Worm (Caenorhabditis elegans) whole organism, L4 larva: ENCODE measurements around the gene col-144.
A peak's percentile ranks its signal among the peaks of the same experiment; 100 is the strongest.

Experiments
- D1046.2 ChIP-seq: fragments of 200-800 bp; sonication (Bioruptor generic); IDR thresholded peaks from 2 replicates; pipeline ENCODE4 v1.3.6; 2022; ENCODE audit warnings: missing genetic modification characterization, missing compliant biosample characterization
- F10B5.3 ChIP-seq: sonication (generic microtip); optimal IDR thresholded peaks from 2 replicates; lab custom pipeline; 2016; ENCODE audit warnings: mild to moderate bottlenecking, missing genetic modification characterization, missing compliant biosample characterization
- T20F7.1 ChIP-seq: fragments of 200-800 bp; sonication (Bioruptor generic); optimal IDR thresholded peaks from 2 replicates; lab custom pipeline; 2018; ENCODE audit warnings: mild to moderate bottlenecking, missing genetic modification characterization, missing compliant biosample characterization
- T26A8.4 ChIP-seq: fragments of 200-800 bp; sonication (Bioruptor generic); IDR thresholded peaks from 2 replicates; pipeline ENCODE4 v1.3.6; 2022; ENCODE audit warnings: missing genetic modification characterization, missing compliant biosample characterization
- Y5F2A.4 ChIP-seq: fragments of 200-800 bp; sonication (Bioruptor generic); optimal IDR thresholded peaks from 2 replicates; lab custom pipeline; 2018; ENCODE audit warnings: mild to moderate bottlenecking, missing genetic modification characterization, missing compliant biosample characterization
- aly-2 ChIP-seq: sonication (generic microtip); optimal IDR thresholded peaks from 2 replicates; lab custom pipeline; 2018; ENCODE audit warnings: missing biosample characterization, missing genetic modification characterization
- arid-1 ChIP-seq: fragments of 200-800 bp; sonication (Bioruptor generic); conservative IDR thresholded peaks from 2 replicates; pipeline ENCODE4 v1.3.6; 2022; ENCODE audit warnings: missing genetic modification reagents, missing genetic modification characterization, missing compliant biosample characterization
- attf-4 ChIP-seq: sonication (generic microtip); optimal IDR thresholded peaks from 3 replicates; lab custom pipeline; 2017; ENCODE audit warnings: missing biosample characterization, missing genetic modification characterization
- ceh-20 ChIP-seq: fragments of 200-800 bp; sonication (Bioruptor generic); IDR thresholded peaks from 2 replicates; pipeline ENCODE4 v1.3.6; 2022; ENCODE audit warnings: missing genetic modification reagents, missing genetic modification characterization, missing compliant biosample characterization
- ceh-32 ChIP-seq: sonication (generic microtip); optimal IDR thresholded peaks from 2 replicates; lab custom pipeline; 2016; ENCODE audit warnings: mild to moderate bottlenecking, missing genetic modification characterization, missing compliant biosample characterization; ENCODE audit not compliant: poor library complexity
- ceh-82 ChIP-seq: sonication (generic microtip); optimal IDR thresholded peaks from 2 replicates; lab custom pipeline; 2017; ENCODE audit warnings: missing biosample characterization, missing genetic modification characterization
- ces-1 ChIP-seq: fragments of 150-350 bp; sonication (generic microtip); optimal IDR thresholded peaks from 4 replicates; lab custom pipeline; 2014; ENCODE audit warnings: missing biosample characterization, missing genetic modification reagents, missing genetic modification characterization
- cey-2 ChIP-seq: sonication (generic microtip); optimal IDR thresholded peaks from 3 replicates; lab custom pipeline; 2017; ENCODE audit warnings: missing genetic modification characterization, mild to moderate bottlenecking, missing compliant biosample characterization, antibody characterized with exemption, borderline replicate concordance; ENCODE audit not compliant: insufficient read depth
- daf-8 ChIP-seq: fragments of 200-800 bp; sonication (Bioruptor generic); IDR thresholded peaks from 2 replicates; pipeline ENCODE4 v1.3.6; 2022; ENCODE audit warnings: missing genetic modification characterization, missing compliant biosample characterization
- dmd-6 ChIP-seq: fragments of 200-800 bp; sonication (Bioruptor generic); IDR thresholded peaks from 2 replicates; pipeline ENCODE4 v1.3.6; 2022; ENCODE audit warnings: missing genetic modification reagents, missing genetic modification characterization, missing compliant biosample characterization
- dpl-1 ChIP-seq: fragments of 150-350 bp; optimal IDR thresholded peaks from 2 replicates; lab custom pipeline; 2014; ENCODE audit warnings: missing biosample characterization, missing genetic modification reagents, missing genetic modification characterization
- dve-1 ChIP-seq: sonication (generic microtip); optimal IDR thresholded peaks from 2 replicates; lab custom pipeline; 2017; ENCODE audit warnings: antibody characterized with exemption, mild to moderate bottlenecking, missing genetic modification characterization, missing compliant biosample characterization; ENCODE audit not compliant: insufficient read depth
- fkh-10 ChIP-seq: fragments of 150-350 bp; optimal IDR thresholded peaks from 2 replicates; lab custom pipeline; 2014; ENCODE audit warnings: missing biosample characterization, missing genetic modification reagents, missing genetic modification characterization
- hlh-11 ChIP-seq: fragments of 200-800 bp; sonication (Bioruptor generic); optimal IDR thresholded peaks from 2 replicates; lab custom pipeline; 2018; ENCODE audit warnings: mild to moderate bottlenecking, missing genetic modification characterization, missing compliant biosample characterization
- hlh-30 ChIP-seq: sonication (generic microtip); optimal IDR thresholded peaks from 2 replicates; lab custom pipeline; 2017; ENCODE audit warnings: antibody characterized with exemption, mild to moderate bottlenecking, missing genetic modification characterization, missing compliant biosample characterization; ENCODE audit not compliant: insufficient read depth
- jun-1 ChIP-seq: fragments of 150-350 bp; optimal IDR thresholded peaks from 2 replicates; lab custom pipeline; 2014; ENCODE audit warnings: missing biosample characterization, missing genetic modification reagents, missing genetic modification characterization
- lim-7 ChIP-seq: fragments of 200-800 bp; sonication (Bioruptor generic); IDR thresholded peaks from 2 replicates; pipeline ENCODE4 v1.3.6; 2022; ENCODE audit warnings: missing genetic modification characterization, missing compliant biosample characterization
- lin-1 ChIP-seq: fragments of 200-800 bp; sonication (Bioruptor generic); IDR thresholded peaks from 2 replicates; pipeline ENCODE4 v1.3.6; 2022; ENCODE audit warnings: missing genetic modification reagents, missing genetic modification characterization, missing compliant biosample characterization
- lin-38 ChIP-seq: fragments of 200-800 bp; sonication (Bioruptor generic); IDR thresholded peaks from 2 replicates; pipeline ENCODE4 v1.3.6; 2022; ENCODE audit warnings: missing genetic modification reagents, missing genetic modification characterization, missing compliant biosample characterization
- lir-3 ChIP-seq: sonication (generic microtip); optimal IDR thresholded peaks from 2 replicates; lab custom pipeline; 2016; ENCODE audit warnings: mild to moderate bottlenecking, missing genetic modification characterization, missing compliant biosample characterization
- lsy-2 ChIP-seq, 2 experiments: fragments of 150-350 bp in 1 of 2; sonication (generic microtip) in 1 of 2; optimal IDR thresholded peaks; 2 replicates each; lab custom pipeline; 2014 to 2017; ENCODE audit warnings: missing biosample characterization in 2 of 2, missing genetic modification characterization in 2 of 2
- mdl-1 ChIP-seq, 2 experiments: fragments of 150-350 bp in 1 of 2; sonication (generic microtip) in 1 of 2; optimal IDR thresholded peaks; 2 replicates each; lab custom pipeline; 2014 to 2017; ENCODE audit warnings: missing biosample characterization in 2 of 2, missing genetic modification characterization in 2 of 2
- mxl-3 ChIP-seq: fragments of 200-800 bp; sonication (Bioruptor generic); optimal IDR thresholded peaks from 2 replicates; lab custom pipeline; 2018; ENCODE audit warnings: mild to moderate bottlenecking, missing genetic modification characterization, missing compliant biosample characterization
- nhr-28 ChIP-seq: fragments of 150-350 bp; optimal IDR thresholded peaks from 2 replicates; lab custom pipeline; 2014; ENCODE audit warnings: missing biosample characterization, missing genetic modification characterization
- nhr-41 ChIP-seq: fragments of 200-800 bp; sonication (Bioruptor generic); IDR thresholded peaks from 2 replicates; pipeline ENCODE4 v1.3.6; 2022; ENCODE audit warnings: missing genetic modification reagents, missing genetic modification characterization, missing compliant biosample characterization
- nhr-48 ChIP-seq: sonication (generic microtip); optimal IDR thresholded peaks from 2 replicates; lab custom pipeline; 2016; ENCODE audit warnings: mild to moderate bottlenecking, missing genetic modification characterization, missing compliant biosample characterization
- nhr-77 ChIP-seq: fragments of 150-350 bp; optimal IDR thresholded peaks from 2 replicates; lab custom pipeline; 2014; ENCODE audit warnings: missing biosample characterization, missing genetic modification characterization
- set-16 ChIP-seq: fragments of 200-800 bp; sonication (Bioruptor generic); IDR thresholded peaks from 2 replicates; pipeline ENCODE4 v1.3.6; 2022; ENCODE audit warnings: missing genetic modification reagents, missing genetic modification characterization, missing compliant biosample characterization
- unc-130 ChIP-seq: sonication (generic microtip); optimal IDR thresholded peaks from 2 replicates; lab custom pipeline; 2016; ENCODE audit warnings: missing genetic modification reagents, missing genetic modification characterization, missing compliant biosample characterization
- unc-62 ChIP-seq, 3 experiments: fragments of 150-350 bp in 1 of 3; sonication (generic microtip); optimal IDR thresholded peaks in 2 of 3; peaks in 1 of 3; 1 replicate in 1 of 3; 2 replicates in 2 of 3; lab custom pipeline; 2014 to 2017; ENCODE audit warnings: missing biosample characterization in 3 of 3, missing genetic modification characterization in 3 of 3, missing genetic modification reagents in 3 of 3, missing genotype in 1 of 3
- zfp-2 ChIP-seq: sonication (generic microtip); optimal IDR thresholded peaks from 2 replicates; lab custom pipeline; 2016; ENCODE audit warnings: mild to moderate bottlenecking, missing genetic modification characterization, missing compliant biosample characterization
- zip-11 ChIP-seq: fragments of 200-800 bp; sonication (Bioruptor generic); IDR thresholded peaks from 2 replicates; pipeline ENCODE4 v1.3.6; 2022; ENCODE audit warnings: missing genetic modification characterization, missing compliant biosample characterization

col-144 gene

DNA sequence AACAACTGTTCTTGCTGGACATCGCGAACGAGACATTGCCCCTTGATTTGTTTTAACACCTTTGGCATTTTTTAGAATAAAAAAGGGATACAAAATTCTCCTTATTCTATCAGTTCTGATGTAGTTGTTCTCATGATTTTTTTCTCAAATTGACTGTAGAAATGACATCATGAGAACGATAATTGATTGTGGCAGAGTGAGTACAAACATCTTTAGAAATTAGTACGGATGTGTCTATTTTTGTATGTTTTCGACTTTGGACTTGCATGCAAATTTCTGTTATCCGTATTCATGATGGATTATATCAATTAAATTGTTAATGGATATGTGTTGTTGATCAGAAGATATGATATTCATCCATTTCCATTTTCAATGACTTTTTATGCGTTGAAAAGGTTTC is 12.3 kb downstream of the col-144 start:
- TF ChIP-seq mdl-1 (tag; optimal IDR thresholded peaks at IDR 0.05; lab: Kevin White, UChicago) = no peak
- TF ChIP-seq dpl-1 (GFP tag; lab: Kevin White, UChicago) = no peak
- TF ChIP-seq mxl-3 (GFP tag; lab: Kevin White, UChicago) = no peak
- no peak for TF ChIP-seq T26A8.4 (GFP tag; lab: Robert Waterston, UW)
- no peak for TF ChIP-seq ceh-82 (tag; lab: Kevin White, UChicago)
- no peak for TF ChIP-seq nhr-77 (tag; lab: Kevin White, UChicago)
- no peak for TF ChIP-seq dmd-6 (GFP tag; lab: Robert Waterston, UW)
- no peak for TF ChIP-seq lsy-2 (tag; optimal IDR thresholded peaks at IDR 0.05; lab: Kevin White, UChicago)
- no peak for TF ChIP-seq aly-2 (tag; lab: Kevin White, UChicago)
- no peak for TF ChIP-seq attf-4
- TF ChIP-seq dve-1 = no peak
- TF ChIP-seq fkh-10 (GFP tag; lab: Kevin White, UChicago) = no peak
- no peak for TF ChIP-seq jun-1 (tag; lab: Kevin White, UChicago)

- TF ChIP-seq zip-11 (GFP tag; lab: Robert Waterston, UW) = no peak
- TF ChIP-seq zfp-2 = no peak
- no peak for TF ChIP-seq lin-1 (GFP tag; lab: Robert Waterston, UW)
- TF ChIP-seq cey-2 = no peak
- peak; percentile 5 for TF ChIP-seq nhr-28 (tag; lab: Kevin White, UChicago)
- peak; percentile 37 for TF ChIP-seq nhr-48 (tag; lab: Kevin White, UChicago)
- TF ChIP-seq daf-8 (GFP tag; lab: Robert Waterston, UW) = no peak
- TF ChIP-seq unc-130 (GFP tag; lab: Kevin White, UChicago) = no peak
- TF ChIP-seq unc-62 (GFP tag; optimal IDR thresholded peaks at IDR 0.05 in 1 of 2; lab: Kevin White, UChicago) = peak in 1 of 2 experiments; percentile 95
- no peak for TF ChIP-seq unc-62 (tag; optimal IDR thresholded peaks at IDR 0.05; lab: Kevin White, UChicago)
- TF ChIP-seq T20F7.1 (GFP tag; lab: Kevin White, UChicago) = no peak
- no peak for TF ChIP-seq ceh-20 (GFP tag; lab: Robert Waterston, UW)
- no peak for TF ChIP-seq ces-1 (GFP tag; lab: Kevin White, UChicago)
- no peak for TF ChIP-seq nhr-41 (GFP tag; lab: Robert Waterston, UW)
- no peak for TF ChIP-seq lir-3 (tag; lab: Kevin White, UChicago)
- no peak for TF ChIP-seq lim-7 (GFP tag; lab: Robert Waterston, UW)
- peak; percentile 56 for TF ChIP-seq mxl-3 (GFP tag; lab: Kevin White, UChicago)
- TF ChIP-seq lin-38 = no peak
- TF ChIP-seq D1046.2 (GFP tag; lab: Robert Waterston, UW) = no peak
- no peak for TF ChIP-seq F10B5.3 (tag; lab: Kevin White, UChicago)
- TF ChIP-seq set-16 = no peak
- TF ChIP-seq Y5F2A.4 (GFP tag; lab: Kevin White, UChicago) = no peak
- no peak for TF ChIP-seq arid-1 (GFP tag; lab: Robert Waterston, UW)
- peak; percentile 25; the same call in 1 of the 2 replicates for TF ChIP-seq dmd-6 (GFP tag; lab: Robert Waterston, UW)
- TF ChIP-seq jun-1 (tag; lab: Kevin White, UChicago) = no peak
- TF ChIP-seq hlh-11 (tag; lab: Kevin White, UChicago) = peak; percentile 35
- no peak for TF ChIP-seq ceh-32 (tag; lab: Kevin White, UChicago)
- TF ChIP-seq hlh-30 (tag; lab: Kevin White, UChicago) = peak; percentile 42
Observed at ce11 chrV:9146849-9147557, 13.4 kb downstream of the col-144 start, which contains the start of gene spl-2. Gene spl-2, minus strand, starts transcription at chrV:9146899.
